Worm (Caenorhabditis elegans): Measurements from ENCODE around the gene gop-3.

gop-3 gene

DNA sequence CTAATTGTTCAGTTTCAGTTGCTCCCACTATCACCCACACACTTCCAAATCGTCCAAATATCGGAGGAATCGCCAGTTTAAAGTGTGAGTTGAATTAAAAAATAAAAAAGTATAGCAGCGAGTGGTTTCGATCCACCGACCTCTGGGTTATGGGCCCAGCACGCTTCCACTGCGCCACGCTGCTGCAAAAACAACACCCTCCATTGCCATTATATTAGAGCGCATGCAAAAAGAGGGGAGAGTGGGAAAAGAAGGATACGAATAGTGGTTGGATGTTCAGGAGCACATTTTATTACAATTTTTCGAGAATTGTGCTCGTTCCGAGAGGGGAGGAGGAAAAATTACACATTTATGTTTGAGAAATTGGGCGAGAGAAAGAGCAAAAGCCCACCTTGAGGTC, 34.4 kb downstream of the gop-3 start (continued):
- TF ChIP-seq bed-1 (GFP tag; IDR thresholded peaks at IDR 0.05) (peak; percentile 87; the same call in 1 of the 2 replicates), nhr-27 (tag; optimal IDR thresholded peaks at IDR 0.05) (no peak), T07F8.4 (tag; optimal IDR thresholded peaks at IDR 0.05) (peak; percentile 26), F57C9.4 (tag; optimal IDR thresholded peaks at IDR 0.05) (peak; percentile 81), cebp-1 (GFP tag; IDR thresholded peaks at IDR 0.05) (peak; percentile 43; the same call in 1 of the 2 replicates), cebp-1 (tag; optimal IDR thresholded peaks at IDR 0.05) (no peak), nhr-179 (tag; optimal IDR thresholded peaks at IDR 0.05) (peak; percentile 5), ets-4 (GFP tag; optimal IDR thresholded peaks at IDR 0.05) (peak; percentile 62), gei-17 (GFP tag; optimal IDR thresholded peaks at IDR 0.05) (no peak), snpc-3.4 (tag; optimal IDR thresholded peaks at IDR 0.05) (peak; percentile 58), ceh-40 (GFP tag; IDR thresholded peaks at IDR 0.05) (peak; percentile 87), Y95B8A.8 (GFP tag; IDR thresholded peaks at IDR 0.05) (no peak), efl-1 (GFP tag; optimal IDR thresholded peaks at IDR 0.05) (no peak), sdz-38 (tag; optimal IDR thresholded peaks at IDR 0.05) (peak; percentile 14), xnd-1 (tag; optimal IDR thresholded peaks at IDR 0.05) (no peak), lin-26 (GFP tag; IDR thresholded peaks at IDR 0.05) (peak; percentile 94), unc-62 (GFP tag; optimal IDR thresholded peaks at IDR 0.05) (no peak), zfh-2 (GFP tag; conservative IDR thresholded peaks at IDR 0.05) (no peak), tbp1 (GFP tag; optimal IDR thresholded peaks at IDR 0.05) (peak; percentile 99), sptf-2 (GFP tag; optimal IDR thresholded peaks at IDR 0.05) (peak; percentile 34), ceh-100 (GFP tag; IDR thresholded peaks at IDR 0.05) (peak; percentile 66), ccch-3 (GFP tag; optimal IDR thresholded peaks at IDR 0.05) (no peak), zim-3 (tag; optimal IDR thresholded peaks at IDR 0.05) (peak; percentile 83), madf-6 (GFP tag; IDR thresholded peaks at IDR 0.05) (no peak), die-1 (tag; optimal IDR thresholded peaks at IDR 0.05) (peak; percentile 93), nhr-90 (tag; optimal IDR thresholded peaks at IDR 0.05) (no peak), mes-4 (tag; optimal IDR thresholded peaks at IDR 0.05) (peak; percentile 42), rpc-1 (optimal IDR thresholded peaks at IDR 0.05) (peak; percentile 85), rpc-1 (tag; optimal IDR thresholded peaks at IDR 0.05) (peak; percentile 96), ztf-6 (GFP tag; IDR thresholded peaks at IDR 0.05) (no peak), B0261.1 (tag; optimal IDR thresholded peaks at IDR 0.05) (peak; percentile 96), rec-8 (tag; optimal IDR thresholded peaks at IDR 0.05) (peak; percentile 82), Y67H2A.10 (GFP tag; conservative IDR thresholded peaks at IDR 0.05) (no peak), egrh-3 (GFP tag; IDR thresholded peaks at IDR 0.05) (0 out of 2 replicates have a peak, but pooled peaks have one; percentile 29), D2030.7 (GFP tag; IDR thresholded peaks at IDR 0.05) (peak; percentile 70; the same call in 1 of the 2 replicates), hmg-20 (GFP tag; IDR thresholded peaks at IDR 0.05) (peak; percentile 74), lag-1 (GFP tag; IDR thresholded peaks at IDR 0.05) (no peak), attf-5 (GFP tag; optimal IDR thresholded peaks at IDR 0.05) (peak; percentile 65), lin-54 (GFP tag; optimal IDR thresholded peaks at IDR 0.05) (no peak), nfyb-1 (GFP tag; IDR thresholded peaks at IDR 0.05) (peak; percentile 81), nfya-2 (GFP tag; IDR thresholded peaks at IDR 0.05) (0 out of 2 replicates have a peak, but pooled peaks have one; percentile 61), lsy-27 (tag; optimal IDR thresholded peaks at IDR 0.05; ENCODE audit: borderline replicate concordance, insufficient read depth) (no peak), F37B4.10 (GFP tag; IDR thresholded peaks at IDR 0.05) (no peak), Y53F4B.3 (GFP tag; IDR thresholded peaks at IDR 0.05) (no peak), Y79H2A.3 (GFP tag; conservative IDR thresholded peaks at IDR 0.05) (no peak), let-607 (tag; optimal IDR thresholded peaks at IDR 0.05) (peak; percentile 40 to 65), ztf-3 (GFP tag; optimal IDR thresholded peaks at IDR 0.05) (no peak), lir-1 (GFP tag; conservative IDR thresholded peaks at IDR 0.05) (peak; percentile 50; the same call in 1 of the 2 replicates), nhr-120 (GFP tag; IDR thresholded peaks at IDR 0.05) (no peak)

Data from whole organism, young adult.